Worm (Caenorhabditis elegans): Measurements from ENCODE around the gene C13B9.2.

Gene C13B9.2

ce11 chrIII:6605442-6605992, 14.5 kb upstream of the C13B9.2 start:
- TF ChIP-seq nhr-76 (tag; optimal IDR thresholded peaks at IDR 0.05) (no peak), grh-1 (GFP tag; IDR thresholded peaks at IDR 0.05) (no peak), blmp-1 (tag; optimal IDR thresholded peaks at IDR 0.05) (peak; percentile 29), fkh-8 (tag; optimal IDR thresholded peaks at IDR 0.05) (no peak), efl-1 (optimal IDR thresholded peaks at IDR 0.05) (no peak), efl-1 (GFP tag; optimal IDR thresholded peaks at IDR 0.05 in 1 of 2) (peak in 1 of 2 experiments; percentile 73)

- TF ChIP-seq ceh-82 (tag; optimal IDR thresholded peaks at IDR 0.05) (peak; percentile 29 to 61 (median 52)), nhr-77 (tag; optimal IDR thresholded peaks at IDR 0.05) (peak; percentile 45), hlh-4 (tag; optimal IDR thresholded peaks at IDR 0.05) (no peak), jun-1 (tag; optimal IDR thresholded peaks at IDR 0.05) (peak; percentile 58), nhr-237 (tag; optimal IDR thresholded peaks at IDR 0.05) (no peak), blmp-1 (tag; optimal IDR thresholded peaks at IDR 0.05) (peak; percentile 82), egl-13 (tag; optimal IDR thresholded peaks at IDR 0.05) (peak; percentile 7), ztf-4 (tag; optimal IDR thresholded peaks at IDR 0.05) (peak; percentile 61), unc-130 (tag; optimal IDR thresholded peaks at IDR 0.05) (peak; percentile 81), aha-1 (tag; optimal IDR thresholded peaks at IDR 0.05) (no peak), C34B4.2 (tag; optimal IDR thresholded peaks at IDR 0.05) (no peak), fos-1 (tag; optimal IDR thresholded peaks at IDR 0.05) (no peak), nhr-12 (tag; optimal IDR thresholded peaks at IDR 0.05) (no peak), fkh-10 (GFP tag; optimal IDR thresholded peaks at IDR 0.05) (peak; percentile 12), lin-13 (GFP tag; optimal IDR thresholded peaks at IDR 0.05) (peak; percentile 74), sup-37 (GFP tag; optimal IDR thresholded peaks at IDR 0.05) (no peak), C04F5.9 (tag; optimal IDR thresholded peaks at IDR 0.05) (no peak), tbx-2 (tag; optimal IDR thresholded peaks at IDR 0.05) (peak; percentile 66), sox-4 (tag; optimal IDR thresholded peaks at IDR 0.05) (no peak), mab-9 (GFP tag; IDR thresholded peaks at IDR 0.05) (peak; percentile 47; the same call in 1 of the 2 replicates), ama-1 (optimal IDR thresholded peaks at IDR 0.05) (peak; percentile 77), F16B12.6 (tag; optimal IDR thresholded peaks at IDR 0.05) (peak; percentile 35), mef-2 (tag; optimal IDR thresholded peaks at IDR 0.05) (no peak), dpl-1 (GFP tag; optimal IDR thresholded peaks at IDR 0.05) (peak; percentile 43 to 66 (median 62)), Y116A8C.19 (tag; optimal IDR thresholded peaks at IDR 0.05; ENCODE audit: borderline replicate concordance) (no peak), hpl-2 (GFP tag; optimal IDR thresholded peaks at IDR 0.05) (no peak), unc-98 (GFP tag; IDR thresholded peaks at IDR 0.05) (no peak), ceh-8 (GFP tag; optimal IDR thresholded peaks at IDR 0.05) (peak; percentile 46), nhr-90 (tag; optimal IDR thresholded peaks at IDR 0.05; ENCODE audit: poor library complexity) (peak; percentile 76), nhr-11 (tag; optimal IDR thresholded peaks at IDR 0.05) (no peak), ceh-90 (tag; optimal IDR thresholded peaks at IDR 0.05) (no peak), grh-1 (GFP tag; IDR thresholded peaks at IDR 0.05) (no peak), C16A3.4 (tag; optimal IDR thresholded peaks at IDR 0.05) (peak; percentile 30), lir-3 (tag; optimal IDR thresholded peaks at IDR 0.05; ENCODE audit: poor library complexity) (no peak), snu-23 (GFP tag; optimal IDR thresholded peaks at IDR 0.05) (peak; percentile 85), lin-35 (GFP tag; optimal IDR thresholded peaks at IDR 0.05) (peak; percentile 75 to 79), pax-3 (tag; optimal IDR thresholded peaks at IDR 0.05) (peak; percentile 69), unc-86 (tag; optimal IDR thresholded peaks at IDR 0.05) (peak; percentile 54), unc-62 (GFP tag; optimal IDR thresholded peaks at IDR 0.05) (no peak), elt-2 (tag; optimal IDR thresholded peaks at IDR 0.05) (peak; percentile 53), pqm-1 (tag; optimal IDR thresholded peaks at IDR 0.05) (no peak), nhr-19 (GFP tag; conservative IDR thresholded peaks at IDR 0.05) (peak; percentile 89), unc-30 (tag; optimal IDR thresholded peaks at IDR 0.05) (no peak), zip-4 (GFP tag; optimal IDR thresholded peaks at IDR 0.05) (peak; percentile 84), aly-2 (tag; optimal IDR thresholded peaks at IDR 0.05) (peak; percentile 90), nhr-85 (tag) (peak; percentile 83), tlp-1 (tag; optimal IDR thresholded peaks at IDR 0.05) (no peak), xbp-1 (tag; optimal IDR thresholded peaks at IDR 0.05) (peak; percentile 58), nhr-76 (tag; optimal IDR thresholded peaks at IDR 0.05) (no peak)
Observed at ce11 chrIII:6606022-6606467, 14.0 kb upstream of the C13B9.2 start.
